Worm (Caenorhabditis elegans): ENCODE results near the gene F14H12.8.

Gene F14H12.8

DNA sequence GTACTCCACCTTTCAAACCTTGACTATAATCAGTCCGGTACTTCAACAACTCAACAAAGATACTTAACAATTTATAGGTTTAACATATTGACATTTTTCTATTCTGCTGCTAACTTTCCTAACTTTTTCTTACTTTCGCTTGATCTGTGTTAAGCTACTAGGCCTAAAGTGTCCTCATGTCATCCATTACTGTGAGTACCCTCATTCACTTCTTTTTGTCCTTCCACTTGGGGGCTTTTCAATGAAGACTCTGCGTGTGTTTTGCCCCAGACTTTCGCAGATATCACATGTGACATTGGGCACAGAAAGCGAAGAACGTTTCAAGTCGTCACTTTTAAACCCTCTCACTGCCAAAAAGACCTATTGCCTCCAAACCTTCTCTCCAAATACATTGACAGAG is 39.9 kb upstream of the F14H12.8 start:
- TF ChIP-seq unc-120 (tag; optimal IDR thresholded peaks at IDR 0.05; ENCODE audit: poor library complexity, severe bottlenecking) (no peak), unc-39 (tag; optimal IDR thresholded peaks at IDR 0.05) (no peak), hlh-1 (tag; optimal IDR thresholded peaks at IDR 0.05) (no peak), flh-1 (GFP tag; optimal IDR thresholded peaks at IDR 0.05) (no peak), ham-2 (GFP tag; optimal IDR thresholded peaks at IDR 0.05) (no peak), lin-32 (GFP tag; optimal IDR thresholded peaks at IDR 0.05) (no peak), snpc-4 (tag; optimal IDR thresholded peaks at IDR 0.05) (no peak), M03D4.4 (tag; optimal IDR thresholded peaks at IDR 0.05) (no peak)

DNA sequence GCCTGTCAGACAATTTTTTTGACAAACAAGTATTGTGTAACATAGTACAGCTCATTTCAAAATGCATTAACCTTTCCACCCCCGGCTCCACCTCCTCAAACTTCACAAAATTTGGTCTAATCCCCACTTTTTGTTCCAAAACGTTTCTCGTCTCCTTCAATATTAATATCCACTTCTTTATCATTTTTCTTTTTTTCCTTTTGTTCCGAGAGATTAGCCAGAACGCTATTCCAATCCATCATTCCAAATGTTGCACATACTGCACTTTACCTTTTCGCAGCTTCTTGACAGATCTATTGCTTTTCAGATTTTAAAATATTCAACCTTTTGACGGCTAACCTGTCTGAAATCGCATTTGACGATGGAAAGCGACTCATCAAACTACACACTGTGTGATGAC is 38.1 kb upstream of the F14H12.8 start, which contains the start of gene D1079.1:
Gene D1079.1, plus strand, starts transcription at position 301 of the 400 bp plus-strand sequence.
- TF ChIP-seq zip-8 (tag; optimal IDR thresholded peaks at IDR 0.05) (no peak), M03D4.4 (tag; optimal IDR thresholded peaks at IDR 0.05) (no peak), ham-2 (GFP tag; optimal IDR thresholded peaks at IDR 0.05) (no peak), ceh-43 (GFP tag; optimal IDR thresholded peaks at IDR 0.05) (no peak), blmp-1 (tag; optimal IDR thresholded peaks at IDR 0.05) (no peak), lsy-2 (tag; optimal IDR thresholded peaks at IDR 0.05) (no peak), nhr-12 (tag; optimal IDR thresholded peaks at IDR 0.05) (no peak)

- TF ChIP-seq ceh-43 (GFP tag; optimal IDR thresholded peaks at IDR 0.05) (no peak), mls-2 (tag; optimal IDR thresholded peaks at IDR 0.05) (no peak), elt-1 (tag; optimal IDR thresholded peaks at IDR 0.05; ENCODE audit: borderline replicate concordance, insufficient read depth) (no peak), lin-13 (tag; optimal IDR thresholded peaks at IDR 0.05) (no peak), sptf-1 (tag; optimal IDR thresholded peaks at IDR 0.05) (no peak), mab-5 (tag; optimal IDR thresholded peaks at IDR 0.05) (no peak), nhr-12 (tag; optimal IDR thresholded peaks at IDR 0.05) (no peak), tbx-8 (GFP tag; optimal IDR thresholded peaks at IDR 0.05) (no peak), bed-3 (GFP tag; optimal IDR thresholded peaks at IDR 0.05) (no peak)
Measured at ce11 chrX:4400296-4400695, 35.5 kb upstream of the F14H12.8 start.

DNA sequence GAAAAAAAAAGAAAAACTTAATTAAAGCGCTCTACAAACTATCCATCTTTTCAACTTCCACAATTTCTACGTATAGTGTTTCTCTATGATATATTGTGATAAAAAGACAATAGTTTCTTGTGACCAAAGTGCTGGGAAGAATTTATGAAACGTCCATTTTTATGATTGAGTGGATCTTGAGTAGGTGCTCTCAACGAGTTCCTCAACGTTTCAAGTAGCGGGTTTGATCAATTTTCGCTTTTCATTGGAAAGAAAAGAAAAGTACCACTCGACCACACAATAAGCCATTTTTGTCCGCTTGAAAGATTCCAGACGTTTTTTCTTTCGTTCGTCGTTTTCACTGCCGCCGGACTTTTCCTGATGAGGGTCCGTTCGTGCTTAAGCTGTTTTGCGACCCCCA is 32.7 kb upstream of the F14H12.8 start:
- TF ChIP-seq ces-1 (GFP tag; optimal IDR thresholded peaks at IDR 0.05) (no peak), pha-4 (tag; optimal IDR thresholded peaks at IDR 0.05) (no peak), cnd-1 (tag; optimal IDR thresholded peaks at IDR 0.05) (no peak), mab-5 (tag; optimal IDR thresholded peaks at IDR 0.05) (no peak), tbx-8 (GFP tag; optimal IDR thresholded peaks at IDR 0.05) (no peak), ztf-11 (tag; optimal IDR thresholded peaks at IDR 0.05) (no peak), zip-8 (tag; optimal IDR thresholded peaks at IDR 0.05) (no peak), hlh-1 (tag; optimal IDR thresholded peaks at IDR 0.05) (no peak), ceh-43 (GFP tag; optimal IDR thresholded peaks at IDR 0.05) (no peak), M03D4.4 (tag; optimal IDR thresholded peaks at IDR 0.05) (no peak)

ce11 chrX:4395073-4395850 is 30.5 kb upstream of the F14H12.8 start:
- no peak for TF ChIP-seq lin-32 (GFP tag; optimal IDR thresholded peaks at IDR 0.05)
- peak; percentile 24 for TF ChIP-seq ceh-39 (tag; optimal IDR thresholded peaks at IDR 0.05)
- TF ChIP-seq pha-4 (tag; optimal IDR thresholded peaks at IDR 0.05), result peak; percentile 33
- no peak for TF ChIP-seq flh-1 (GFP tag; optimal IDR thresholded peaks at IDR 0.05)
- no peak for TF ChIP-seq ztf-11 (tag; optimal IDR thresholded peaks at IDR 0.05)
- TF ChIP-seq snpc-4 (tag; optimal IDR thresholded peaks at IDR 0.05), result no peak
- no peak for TF ChIP-seq blmp-1 (tag; optimal IDR thresholded peaks at IDR 0.05)
- TF ChIP-seq ham-2 (GFP tag; optimal IDR thresholded peaks at IDR 0.05), result peak; percentile 67
- TF ChIP-seq unc-62 (GFP tag; optimal IDR thresholded peaks at IDR 0.05), result no peak
- no peak for TF ChIP-seq mab-5 (tag; optimal IDR thresholded peaks at IDR 0.05)
- TF ChIP-seq sem-2 (GFP tag; optimal IDR thresholded peaks at IDR 0.05), result no peak
- TF ChIP-seq nhr-28 (tag; optimal IDR thresholded peaks at IDR 0.05), result no peak
- no peak for TF ChIP-seq nhr-76 (tag; optimal IDR thresholded peaks at IDR 0.05)
- TF ChIP-seq zip-8 (tag; optimal IDR thresholded peaks at IDR 0.05), result no peak
- TF ChIP-seq M03D4.4 (tag; optimal IDR thresholded peaks at IDR 0.05), result no peak
- peak; percentile 33 for TF ChIP-seq sptf-1 (tag; optimal IDR thresholded peaks at IDR 0.05)
- TF ChIP-seq nhr-2 (tag; optimal IDR thresholded peaks at IDR 0.05), result no peak
- TF ChIP-seq hlh-1 (tag; optimal IDR thresholded peaks at IDR 0.05), result peak; percentile 26
- TF ChIP-seq mls-2 (tag; optimal IDR thresholded peaks at IDR 0.05), result no peak
- TF ChIP-seq ces-1 (GFP tag; optimal IDR thresholded peaks at IDR 0.05), result no peak
- peak; percentile 56 for TF ChIP-seq drap-1 (GFP tag; optimal IDR thresholded peaks at IDR 0.05)
- TF ChIP-seq unc-120 (tag; optimal IDR thresholded peaks at IDR 0.05; ENCODE audit: poor library complexity, severe bottlenecking), result no peak
- no peak for TF ChIP-seq nhr-12 (tag; optimal IDR thresholded peaks at IDR 0.05)
- TF ChIP-seq elt-3 (tag; optimal IDR thresholded peaks at IDR 0.05), result peak; percentile 29
- peak; percentile 44 for TF ChIP-seq nhr-237 (tag; optimal IDR thresholded peaks at IDR 0.05)
- TF ChIP-seq lsy-2 (tag; optimal IDR thresholded peaks at IDR 0.05), result peak; percentile 44
- TF ChIP-seq tbx-8 (GFP tag; optimal IDR thresholded peaks at IDR 0.05), result no peak
- peak; percentile 45 for TF ChIP-seq mep-1 (tag; optimal IDR thresholded peaks at IDR 0.05)
- TF ChIP-seq lin-13 (tag; optimal IDR thresholded peaks at IDR 0.05), result no peak
- no peak for TF ChIP-seq ceh-83 (GFP tag; optimal IDR thresholded peaks at IDR 0.05)
- no peak for TF ChIP-seq unc-39 (tag; optimal IDR thresholded peaks at IDR 0.05)
- TF ChIP-seq elt-1 (tag; optimal IDR thresholded peaks at IDR 0.05; ENCODE audit: borderline replicate concordance, insufficient read depth), result no peak
- no peak for TF ChIP-seq bed-3 (GFP tag; optimal IDR thresholded peaks at IDR 0.05)
- TF ChIP-seq cnd-1 (tag; optimal IDR thresholded peaks at IDR 0.05), result peak; percentile 27
- TF ChIP-seq ceh-43 (GFP tag; optimal IDR thresholded peaks at IDR 0.05), result no peak
